Worm (Caenorhabditis elegans): ENCODE data around the gene fbxa-69.

ce11 chrV:15815962-15816432, at the start of gene fbxa-69, which contains the start of gene F54B8.4:
- TF ChIP-seq pes-1 (GFP tag; IDR thresholded peaks at IDR 0.05) (no peak), flt-1 (GFP tag; IDR thresholded peaks at IDR 0.05) (no peak), ama-1 (optimal IDR thresholded peaks at IDR 0.05) (no peak), aly-1 (tag; optimal IDR thresholded peaks at IDR 0.05) (no peak), hmg-4 (GFP tag; optimal IDR thresholded peaks at IDR 0.05) (no peak), tra-4 (tag; optimal IDR thresholded peaks at IDR 0.05) (no peak), ets-7 (tag; optimal IDR thresholded peaks at IDR 0.05) (no peak), hmbx-1 (tag; optimal IDR thresholded peaks at IDR 0.05) (no peak), tbx-37 (GFP tag; conservative IDR thresholded peaks at IDR 0.05) (no peak), B0310.2 (tag; optimal IDR thresholded peaks at IDR 0.05) (no peak), ceh-36 (tag; optimal IDR thresholded peaks at IDR 0.05) (no peak)

All from whole organism, early embryonic.